Worm (Caenorhabditis elegans) whole organism, L4/young adult: Measurements from ENCODE around the gene gst-24.

Experiments
- W03F9.2 ChIP-seq: fragments of 150-350 bp; optimal IDR thresholded peaks from 2 replicates; lab custom pipeline; 2014; ENCODE audit warnings: missing biosample characterization, missing genetic modification characterization
- dao-5 ChIP-seq: sonication (generic microtip); optimal IDR thresholded peaks from 2 replicates; lab custom pipeline; 2016; ENCODE audit warnings: missing genotype, missing genetic modification characterization, moderate library complexity, missing compliant biosample characterization
- him-1 ChIP-seq: sonication (generic microtip); optimal IDR thresholded peaks from 2 replicates; lab custom pipeline; 2016; ENCODE audit warnings: missing genotype, missing genetic modification reagents, missing genetic modification characterization, missing compliant biosample characterization

The gst-24 gene

DNA sequence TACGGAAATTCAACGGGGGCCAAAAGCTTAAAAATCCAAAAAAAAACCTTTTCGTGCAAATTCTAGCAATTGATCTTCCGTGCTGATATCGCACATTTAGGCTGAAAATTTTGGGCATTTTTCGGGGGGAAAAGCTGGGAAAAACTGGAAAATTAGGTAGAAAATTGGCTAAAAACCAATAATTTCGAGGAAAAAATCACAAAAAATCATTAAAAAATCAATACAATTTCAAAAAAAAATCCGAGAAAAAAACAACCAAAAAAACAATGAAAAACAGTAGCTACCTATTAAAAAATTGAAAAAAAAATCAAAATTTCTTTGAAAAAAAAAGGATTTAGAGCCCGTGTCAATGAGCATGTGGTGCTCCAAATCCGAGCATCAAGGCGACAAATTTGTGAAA is 43.3 kb downstream of the gst-24 start, which contains the start of gene Y48E1B.3:
Y48E1B.3 (minus strand) TSS at position 101 of the 400 bp plus-strand sequence.
- TF ChIP-seq W03F9.2 (no peak), dao-5 (no peak), him-1 (tag; lab: Kevin White, UChicago) (no peak)

DNA sequence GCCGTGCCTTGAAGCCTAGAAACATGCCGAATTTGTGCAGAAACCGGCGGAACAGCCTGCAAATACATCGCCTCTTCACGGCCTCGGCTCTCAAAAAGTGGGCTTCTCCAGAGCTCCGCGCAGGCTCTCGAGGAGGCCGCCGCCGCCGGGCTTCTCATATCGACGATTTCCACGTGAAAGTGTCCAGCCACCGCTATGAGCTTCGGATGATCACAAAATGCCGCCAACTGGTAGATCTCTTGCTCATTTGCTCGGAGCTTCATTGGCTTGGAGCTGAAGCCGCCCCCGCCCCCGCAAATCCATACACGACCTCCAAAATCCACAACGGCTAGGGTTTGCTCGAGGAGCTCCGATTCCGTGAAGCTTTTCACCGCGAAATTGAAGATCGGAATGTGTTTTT is 50.6 kb downstream of the gst-24 start:
- TF ChIP-seq W03F9.2, result no peak
- no peak for TF ChIP-seq dao-5
- TF ChIP-seq him-1 (tag; lab: Kevin White, UChicago), result no peak
